Worm (Caenorhabditis elegans) whole organism, L4 larva: ENCODE measurements around the gene T18D3.9.

Source experiments
- D1046.2 ChIP-seq: fragments of 200-800 bp; sonication (Bioruptor generic); IDR thresholded peaks from 2 replicates; pipeline ENCODE4 v1.3.6; 2022; ENCODE audit warnings: missing genetic modification characterization, missing compliant biosample characterization
- F26F4.8 ChIP-seq: fragments of 200-800 bp; sonication (Bioruptor generic); conservative IDR thresholded peaks from 2 replicates; pipeline ENCODE4 v1.3.6; 2022; ENCODE audit warnings: missing genetic modification characterization, missing compliant biosample characterization
- F37D6.2 ChIP-seq: sonication (generic microtip); optimal IDR thresholded peaks from 2 replicates; lab custom pipeline; 2016; ENCODE audit warnings: mild to moderate bottlenecking, missing genetic modification characterization, missing compliant biosample characterization
- F49E8.2 ChIP-seq: sonication (generic microtip); optimal IDR thresholded peaks from 2 replicates; lab custom pipeline; 2016; ENCODE audit warnings: missing compliant biosample characterization, mild to moderate bottlenecking, missing genetic modification characterization, borderline replicate concordance
- Y5F2A.4 ChIP-seq: fragments of 200-800 bp; sonication (Bioruptor generic); optimal IDR thresholded peaks from 2 replicates; lab custom pipeline; 2018; ENCODE audit warnings: mild to moderate bottlenecking, missing genetic modification characterization, missing compliant biosample characterization
- ZK337.2 ChIP-seq: fragments of 200-800 bp; sonication (Bioruptor generic); IDR thresholded peaks from 2 replicates; pipeline ENCODE4 v1.3.6; 2022; ENCODE audit warnings: missing genetic modification reagents, missing genetic modification characterization, missing compliant biosample characterization
- aha-1 ChIP-seq: fragments of 150-350 bp; peaks from one replicate; lab custom pipeline; 2014; ENCODE audit warnings: missing biosample characterization, missing genetic modification characterization
- ama-1 ChIP-seq: fragments of 150-350 bp; optimal IDR thresholded peaks from 2 replicates; lab custom pipeline; 2014; ENCODE audit warnings: inconsistent platforms, mixed read lengths
- arid-1 ChIP-seq: fragments of 200-800 bp; sonication (Bioruptor generic); conservative IDR thresholded peaks from 2 replicates; pipeline ENCODE4 v1.3.6; 2022; ENCODE audit warnings: missing genetic modification reagents, missing genetic modification characterization, missing compliant biosample characterization
- ceh-20 ChIP-seq: fragments of 200-800 bp; sonication (Bioruptor generic); IDR thresholded peaks from 2 replicates; pipeline ENCODE4 v1.3.6; 2022; ENCODE audit warnings: missing genetic modification reagents, missing genetic modification characterization, missing compliant biosample characterization
- ceh-32 ChIP-seq: sonication (generic microtip); optimal IDR thresholded peaks from 2 replicates; lab custom pipeline; 2016; ENCODE audit warnings: mild to moderate bottlenecking, missing genetic modification characterization, missing compliant biosample characterization; ENCODE audit not compliant: poor library complexity
- ceh-62 ChIP-seq: sonication (generic microtip); optimal IDR thresholded peaks from 2 replicates; lab custom pipeline; 2017; ENCODE audit warnings: missing biosample characterization, missing genetic modification characterization
- ceh-82 ChIP-seq: sonication (generic microtip); optimal IDR thresholded peaks from 2 replicates; lab custom pipeline; 2017; ENCODE audit warnings: missing biosample characterization, missing genetic modification characterization
- ces-1 ChIP-seq: fragments of 150-350 bp; sonication (generic microtip); optimal IDR thresholded peaks from 4 replicates; lab custom pipeline; 2014; ENCODE audit warnings: missing biosample characterization, missing genetic modification reagents, missing genetic modification characterization
- cey-2 ChIP-seq: sonication (generic microtip); optimal IDR thresholded peaks from 3 replicates; lab custom pipeline; 2017; ENCODE audit warnings: missing genetic modification characterization, mild to moderate bottlenecking, missing compliant biosample characterization, antibody characterized with exemption, borderline replicate concordance; ENCODE audit not compliant: insufficient read depth
- ctbp-1 ChIP-seq: fragments of 200-800 bp; sonication (Bioruptor generic); IDR thresholded peaks from 2 replicates; pipeline ENCODE4 v1.3.6; 2022; ENCODE audit warnings: missing genetic modification reagents, missing genetic modification characterization, missing compliant biosample characterization
- daf-12 ChIP-seq: fragments of 150-350 bp; optimal IDR thresholded peaks from 2 replicates; lab custom pipeline; 2014; ENCODE audit warnings: missing biosample characterization, missing genetic modification reagents, missing genetic modification characterization
- daf-16 ChIP-seq, 3 experiments: sonication (generic microtip); optimal IDR thresholded peaks; 2 replicates each; lab custom pipeline; 2016 to 2017; ENCODE audit warnings: missing genetic modification characterization in 3 of 3, missing genetic modification reagents in 3 of 3, mild to moderate bottlenecking in 2 of 3, missing compliant biosample characterization in 2 of 3, missing biosample characterization in 1 of 3, moderate library complexity in 1 of 3
- dmd-6 ChIP-seq: fragments of 200-800 bp; sonication (Bioruptor generic); IDR thresholded peaks from 2 replicates; pipeline ENCODE4 v1.3.6; 2022; ENCODE audit warnings: missing genetic modification reagents, missing genetic modification characterization, missing compliant biosample characterization
- dmd-8 ChIP-seq: fragments of 200-800 bp; sonication (Bioruptor generic); IDR thresholded peaks from 2 replicates; pipeline ENCODE4 v1.3.6; 2022; ENCODE audit warnings: missing genetic modification characterization, missing compliant biosample characterization
- dmd-9 ChIP-seq: fragments of 200-800 bp; sonication (Bioruptor generic); IDR thresholded peaks from 2 replicates; pipeline ENCODE4 v1.3.6; 2022; ENCODE audit warnings: missing genetic modification reagents, missing genetic modification characterization, missing compliant biosample characterization
- dpl-1 ChIP-seq: fragments of 150-350 bp; optimal IDR thresholded peaks from 2 replicates; lab custom pipeline; 2014; ENCODE audit warnings: missing biosample characterization, missing genetic modification reagents, missing genetic modification characterization
- duxl-1 ChIP-seq: sonication (generic microtip); optimal IDR thresholded peaks from 2 replicates; lab custom pipeline; 2016; ENCODE audit warnings: mild to moderate bottlenecking, missing genetic modification characterization, moderate library complexity, missing compliant biosample characterization; ENCODE audit not compliant: poor library complexity
- dve-1 ChIP-seq: sonication (generic microtip); optimal IDR thresholded peaks from 2 replicates; lab custom pipeline; 2017; ENCODE audit warnings: antibody characterized with exemption, mild to moderate bottlenecking, missing genetic modification characterization, missing compliant biosample characterization; ENCODE audit not compliant: insufficient read depth
- fkh-10 ChIP-seq: fragments of 150-350 bp; optimal IDR thresholded peaks from 2 replicates; lab custom pipeline; 2014; ENCODE audit warnings: missing biosample characterization, missing genetic modification reagents, missing genetic modification characterization
- fos-1 ChIP-seq: fragments of 150-350 bp; optimal IDR thresholded peaks from 2 replicates; lab custom pipeline; 2014; ENCODE audit warnings: missing biosample characterization, missing genetic modification characterization
- gei-8 ChIP-seq: fragments of 200-800 bp; sonication (Bioruptor generic); optimal IDR thresholded peaks from 2 replicates; lab custom pipeline; 2018; ENCODE audit warnings: mild to moderate bottlenecking, missing genetic modification characterization, missing compliant biosample characterization
- hif-1 ChIP-seq, 2 experiments: sonication (generic microtip); optimal IDR thresholded peaks; 2 replicates each; lab custom pipeline; 2016 to 2017; ENCODE audit warnings: missing compliant biosample characterization in 2 of 2, missing genetic modification characterization in 2 of 2, missing genetic modification reagents in 2 of 2, missing genotype in 2 of 2, mild to moderate bottlenecking in 1 of 2
- hlh-11 ChIP-seq: fragments of 200-800 bp; sonication (Bioruptor generic); optimal IDR thresholded peaks from 2 replicates; lab custom pipeline; 2018; ENCODE audit warnings: mild to moderate bottlenecking, missing genetic modification characterization, missing compliant biosample characterization
- lim-7 ChIP-seq: fragments of 200-800 bp; sonication (Bioruptor generic); IDR thresholded peaks from 2 replicates; pipeline ENCODE4 v1.3.6; 2022; ENCODE audit warnings: missing genetic modification characterization, missing compliant biosample characterization
- lin-13 ChIP-seq: fragments of 150-350 bp; optimal IDR thresholded peaks from 2 replicates; lab custom pipeline; 2014; ENCODE audit warnings: missing biosample characterization, missing genetic modification reagents, missing genetic modification characterization
- lin-29 ChIP-seq: fragments of 200-800 bp; sonication (Bioruptor generic); IDR thresholded peaks from 2 replicates; pipeline ENCODE4 v1.3.6; 2022; ENCODE audit warnings: missing genetic modification reagents, missing genetic modification characterization, missing compliant biosample characterization
- lin-39 ChIP-seq: fragments of 150-350 bp; optimal IDR thresholded peaks from 2 replicates; lab custom pipeline; 2014; ENCODE audit warnings: missing biosample characterization, missing genetic modification reagents, missing genetic modification characterization
- lir-3 ChIP-seq: sonication (generic microtip); optimal IDR thresholded peaks from 2 replicates; lab custom pipeline; 2016; ENCODE audit warnings: mild to moderate bottlenecking, missing genetic modification characterization, missing compliant biosample characterization
- mdl-1 ChIP-seq, 2 experiments: fragments of 150-350 bp in 1 of 2; sonication (generic microtip) in 1 of 2; optimal IDR thresholded peaks; 2 replicates each; lab custom pipeline; 2014 to 2017; ENCODE audit warnings: missing biosample characterization in 2 of 2, missing genetic modification characterization in 2 of 2
- mxl-3 ChIP-seq: fragments of 200-800 bp; sonication (Bioruptor generic); optimal IDR thresholded peaks from 2 replicates; lab custom pipeline; 2018; ENCODE audit warnings: mild to moderate bottlenecking, missing genetic modification characterization, missing compliant biosample characterization
- nhr-10 ChIP-seq: fragments of 150-350 bp; optimal IDR thresholded peaks from 2 replicates; lab custom pipeline; 2014; ENCODE audit warnings: missing biosample characterization, missing genetic modification characterization
- nhr-102 ChIP-seq: sonication (generic microtip); optimal IDR thresholded peaks from 2 replicates; lab custom pipeline; 2016; ENCODE audit warnings: mild to moderate bottlenecking, missing genetic modification characterization, moderate library complexity, missing compliant biosample characterization
- nhr-111 ChIP-seq: fragments of 200-800 bp; sonication (Bioruptor generic); optimal IDR thresholded peaks from 2 replicates; lab custom pipeline; 2018; ENCODE audit warnings: mild to moderate bottlenecking, missing genetic modification characterization, missing compliant biosample characterization
- nhr-237 ChIP-seq: sonication (generic microtip); optimal IDR thresholded peaks from 2 replicates; lab custom pipeline; 2017; ENCODE audit warnings: missing biosample characterization, missing genetic modification characterization
- nhr-28 ChIP-seq: fragments of 150-350 bp; optimal IDR thresholded peaks from 2 replicates; lab custom pipeline; 2014; ENCODE audit warnings: missing biosample characterization, missing genetic modification characterization
- nhr-48 ChIP-seq: sonication (generic microtip); optimal IDR thresholded peaks from 2 replicates; lab custom pipeline; 2016; ENCODE audit warnings: mild to moderate bottlenecking, missing genetic modification characterization, missing compliant biosample characterization
- nhr-6 ChIP-seq: fragments of 150-350 bp; optimal IDR thresholded peaks from 2 replicates; lab custom pipeline; 2014; ENCODE audit warnings: missing biosample characterization, missing genetic modification characterization
- nhr-76 ChIP-seq: fragments of 150-350 bp; optimal IDR thresholded peaks from 2 replicates; lab custom pipeline; 2014; ENCODE audit warnings: missing biosample characterization, missing genetic modification characterization
- nhr-77 ChIP-seq: fragments of 150-350 bp; optimal IDR thresholded peaks from 2 replicates; lab custom pipeline; 2014; ENCODE audit warnings: missing biosample characterization, missing genetic modification characterization
- snpc-4 ChIP-seq: fragments of 150-350 bp; optimal IDR thresholded peaks from 2 replicates; lab custom pipeline; 2014; ENCODE audit warnings: missing biosample characterization, missing genetic modification characterization
- tag-97 ChIP-seq: fragments of 200-800 bp; sonication (Bioruptor generic); IDR thresholded peaks from 2 replicates; pipeline ENCODE4 v1.3.6; 2022; ENCODE audit warnings: missing genetic modification characterization, missing compliant biosample characterization
- tra-1 ChIP-seq: fragments of 200-800 bp; sonication (Bioruptor generic); IDR thresholded peaks from 2 replicates; pipeline ENCODE4 v1.3.6; 2022; ENCODE audit warnings: missing genetic modification reagents, missing genetic modification characterization, missing compliant biosample characterization
- zag-1 ChIP-seq: fragments of 150-350 bp; optimal IDR thresholded peaks from 2 replicates; lab custom pipeline; 2014; ENCODE audit warnings: missing biosample characterization, missing genetic modification characterization
- zfp-3 ChIP-seq: fragments of 200-800 bp; sonication (Bioruptor generic); conservative IDR thresholded peaks from 2 replicates; pipeline ENCODE4 v1.3.6; 2022; ENCODE audit warnings: missing genetic modification reagents, missing genetic modification characterization, missing compliant biosample characterization
- zip-2 ChIP-seq: fragments of 150-350 bp; optimal IDR thresholded peaks from 2 replicates; lab custom pipeline; 2014; ENCODE audit warnings: missing biosample characterization, missing genetic modification characterization
- ztf-11 ChIP-seq: fragments of 150-350 bp; optimal IDR thresholded peaks from 2 replicates; lab custom pipeline; 2014; ENCODE audit warnings: missing biosample characterization, missing genetic modification characterization

T18D3.9 gene

DNA sequence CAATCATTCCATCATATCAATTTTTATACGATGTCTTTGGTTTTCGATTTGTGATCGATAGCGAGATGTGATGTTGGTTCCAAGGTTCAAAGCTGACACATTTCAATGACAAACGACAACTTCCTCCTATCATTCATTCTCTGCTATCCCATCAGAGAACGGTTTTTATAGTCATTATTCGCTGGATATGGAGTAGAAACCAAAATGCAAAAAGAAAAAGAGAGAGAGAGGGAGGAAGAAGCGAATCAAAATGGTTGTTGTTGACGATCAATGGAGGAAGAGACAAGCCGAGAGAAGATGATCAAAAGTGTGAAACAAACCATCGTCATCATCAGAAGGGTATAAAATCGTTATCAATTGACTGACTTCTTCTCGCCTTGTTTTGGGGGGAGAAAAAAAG, 28.8 kb downstream of the T18D3.9 start, which contains the start of gene T24D3.2 (continued):
- TF ChIP-seq mxl-3 (GFP tag; lab: Kevin White, UChicago) (peak; percentile 38), nhr-237 (no peak), duxl-1 (tag; lab: Kevin White, UChicago) (no peak), nhr-10 (peak; percentile 92), ZK337.2 (GFP tag; lab: Robert Waterston, UW) (no peak), ceh-62 (tag; lab: Kevin White, UChicago) (no peak), F26F4.8 (GFP tag; lab: Robert Waterston, UW) (no peak), tra-1 (peak; percentile 74; the same call in 1 of the 2 replicates), lin-29 (GFP tag; lab: Robert Waterston, UW) (no peak), cey-2 (tag; lab: Kevin White, UChicago) (peak; percentile 74), zag-1 (tag; lab: Kevin White, UChicago) (no peak), snpc-4 (tag; lab: Kevin White, UChicago) (no peak), Y5F2A.4 (GFP tag; lab: Kevin White, UChicago) (no peak), ceh-32 (tag; lab: Kevin White, UChicago) (no peak), lin-13 (GFP tag; lab: Kevin White, UChicago) (no peak), nhr-6 (tag; lab: Kevin White, UChicago) (no peak), ctbp-1 (no peak), nhr-102 (peak; percentile 3), D1046.2 (GFP tag; lab: Robert Waterston, UW) (no peak), fkh-10 (GFP tag; lab: Kevin White, UChicago) (no peak), dmd-9 (GFP tag; lab: Robert Waterston, UW) (no peak), gei-8 (GFP tag; lab: Kevin White, UChicago) (no peak), ztf-11 (tag; lab: Kevin White, UChicago) (no peak), zfp-3 (no peak), arid-1 (GFP tag; lab: Robert Waterston, UW) (no peak), nhr-111 (no peak), nhr-76 (tag; lab: Kevin White, UChicago) (peak; percentile 73), dve-1 (peak; percentile 10), ceh-20 (GFP tag; lab: Robert Waterston, UW) (peak; percentile 62; the same call in 1 of the 2 replicates), ama-1 (no peak), dmd-8 (GFP tag; lab: Robert Waterston, UW) (no peak), fos-1 (tag; lab: Kevin White, UChicago) (no peak), ceh-82 (tag; lab: Kevin White, UChicago) (no peak), lin-39 (tag; lab: Kevin White, UChicago) (no peak), F37D6.2 (tag; lab: Kevin White, UChicago) (no peak), lim-7 (GFP tag; lab: Robert Waterston, UW) (no peak), hlh-11 (tag; lab: Kevin White, UChicago) (peak; percentile 75), daf-16 (GFP tag; optimal IDR thresholded peaks at IDR 0.05; lab: Kevin White, UChicago) (no peak), daf-16 (tag; optimal IDR thresholded peaks at IDR 0.05; lab: Kevin White, UChicago) (no peak), daf-12 (tag; lab: Kevin White, UChicago) (no peak), nhr-48 (peak; percentile 88), dpl-1 (GFP tag; lab: Kevin White, UChicago) (no peak), zip-2 (tag; lab: Kevin White, UChicago) (no peak), nhr-77 (tag; lab: Kevin White, UChicago) (peak; percentile 35), mdl-1 (tag; optimal IDR thresholded peaks at IDR 0.05; lab: Kevin White, UChicago) (peak; percentile 34 to 64), dmd-6 (GFP tag; lab: Robert Waterston, UW) (peak; percentile 51), lir-3 (no peak), F49E8.2 (tag; lab: Kevin White, UChicago) (no peak), aha-1 (tag; lab: Kevin White, UChicago) (peak; percentile 69), nhr-28 (tag; lab: Kevin White, UChicago) (peak; percentile 90), tag-97 (GFP tag; lab: Robert Waterston, UW) (no peak), hif-1 (tag; optimal IDR thresholded peaks at IDR 0.05; lab: Kevin White, UChicago) (no peak), ces-1 (no peak)
